Worm (Caenorhabditis elegans) whole organism, midembryonic: ENCODE results near the gene nlp-68.

Experiments used
- T22C8.4 ChIP-seq: fragments of 200-800 bp; sonication (Bioruptor generic); IDR thresholded peaks from 2 replicates; pipeline ENCODE4 v1.3.6; 2022; ENCODE audit warnings: missing genetic modification characterization, missing compliant biosample characterization
- cog-1 ChIP-seq: sonication (generic microtip); optimal IDR thresholded peaks from 2 replicates; lab custom pipeline; 2016; ENCODE audit warnings: missing genetic modification characterization, missing compliant biosample characterization
- flt-1 ChIP-seq: fragments of 200-800 bp; sonication (Bioruptor generic); IDR thresholded peaks from 2 replicates; pipeline ENCODE4 v1.3.6; 2022; ENCODE audit warnings: missing genetic modification characterization, missing compliant biosample characterization
- klf-2 ChIP-seq: fragments of 200-800 bp; sonication (Bioruptor generic); conservative IDR thresholded peaks from 2 replicates; pipeline ENCODE4 v1.3.6; 2022; ENCODE audit warnings: missing genetic modification reagents, missing genetic modification characterization, missing compliant biosample characterization
- med-1 ChIP-seq: sonication (generic microtip); optimal IDR thresholded peaks from 2 replicates; lab custom pipeline; 2017; ENCODE audit warnings: missing genetic modification characterization, mild to moderate bottlenecking, missing compliant biosample characterization, antibody characterized with exemption, missing genetic modification reagents; ENCODE audit not compliant: insufficient read depth
- ref-1 ChIP-seq: fragments of 200-800 bp; sonication (Bioruptor generic); conservative IDR thresholded peaks from 2 replicates; pipeline ENCODE4 v1.3.6; 2022; ENCODE audit warnings: missing genetic modification reagents, missing genetic modification characterization, missing compliant biosample characterization
- tab-1 ChIP-seq: fragments of 200-800 bp; sonication (Bioruptor generic); IDR thresholded peaks from 2 replicates; pipeline ENCODE4 v1.3.6; 2022; ENCODE audit warnings: missing genetic modification characterization, missing compliant biosample characterization
- ztf-23 ChIP-seq: fragments of 200-800 bp; sonication (Bioruptor generic); IDR thresholded peaks from 2 replicates; pipeline ENCODE4 v1.3.6; 2022; ENCODE audit warnings: missing genetic modification reagents, missing genetic modification characterization, missing compliant biosample characterization
- ztf-29 ChIP-seq: fragments of 200-800 bp; sonication (Bioruptor generic); IDR thresholded peaks from 2 replicates; pipeline ENCODE4 v1.3.6; 2022; ENCODE audit warnings: missing genetic modification reagents, missing genetic modification characterization, missing compliant biosample characterization

Gene nlp-68

DNA sequence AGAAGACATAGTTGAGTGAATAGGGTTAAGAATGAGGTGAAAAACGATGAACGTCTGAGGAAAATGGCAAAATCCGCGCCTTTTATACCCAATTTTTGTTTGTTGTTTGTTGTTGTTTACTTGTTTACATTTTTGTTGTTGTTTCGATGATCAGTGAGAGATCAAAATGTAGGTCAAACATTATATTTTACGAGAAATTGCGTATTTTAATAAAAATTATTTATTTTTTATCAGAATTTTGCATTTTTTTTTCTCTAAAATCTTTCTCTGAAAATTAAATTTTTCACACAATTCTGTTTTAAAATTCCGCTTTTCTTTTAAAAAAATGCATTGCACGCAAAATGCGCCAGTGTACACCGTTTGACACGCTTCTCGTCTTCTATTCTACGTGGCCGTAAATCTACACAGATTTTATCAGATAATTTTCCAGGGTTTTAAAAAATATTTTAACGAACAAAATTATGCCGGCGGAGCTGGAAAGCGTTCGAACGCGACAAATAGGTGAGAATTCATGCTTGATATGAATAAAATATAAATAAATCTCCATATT lies 32.2 kb downstream of the nlp-68 start, which contains the start of the genes sip-1 and sly-1:
Gene sip-1, minus strand, starts transcription at position 103 of the 550 bp plus-strand sequence.
Gene sly-1, plus strand, starts transcription at position 360 of the 550 bp plus-strand sequence.
- TF ChIP-seq tab-1 (GFP tag; lab: Robert Waterston, UW) = no peak
- TF ChIP-seq ztf-29 = no peak
- no peak for TF ChIP-seq klf-2 (GFP tag; lab: Robert Waterston, UW)
- no peak for TF ChIP-seq cog-1 (tag; lab: Kevin White, UChicago)
- TF ChIP-seq med-1 (GFP tag; lab: Kevin White, UChicago) = no peak
- no peak for TF ChIP-seq ztf-23 (GFP tag; lab: Robert Waterston, UW)
- no peak for TF ChIP-seq T22C8.4 (GFP tag; lab: Robert Waterston, UW)
- TF ChIP-seq flt-1 (GFP tag; lab: Robert Waterston, UW) = no peak
- TF ChIP-seq ref-1 (GFP tag; lab: Robert Waterston, UW) = no peak

DNA sequence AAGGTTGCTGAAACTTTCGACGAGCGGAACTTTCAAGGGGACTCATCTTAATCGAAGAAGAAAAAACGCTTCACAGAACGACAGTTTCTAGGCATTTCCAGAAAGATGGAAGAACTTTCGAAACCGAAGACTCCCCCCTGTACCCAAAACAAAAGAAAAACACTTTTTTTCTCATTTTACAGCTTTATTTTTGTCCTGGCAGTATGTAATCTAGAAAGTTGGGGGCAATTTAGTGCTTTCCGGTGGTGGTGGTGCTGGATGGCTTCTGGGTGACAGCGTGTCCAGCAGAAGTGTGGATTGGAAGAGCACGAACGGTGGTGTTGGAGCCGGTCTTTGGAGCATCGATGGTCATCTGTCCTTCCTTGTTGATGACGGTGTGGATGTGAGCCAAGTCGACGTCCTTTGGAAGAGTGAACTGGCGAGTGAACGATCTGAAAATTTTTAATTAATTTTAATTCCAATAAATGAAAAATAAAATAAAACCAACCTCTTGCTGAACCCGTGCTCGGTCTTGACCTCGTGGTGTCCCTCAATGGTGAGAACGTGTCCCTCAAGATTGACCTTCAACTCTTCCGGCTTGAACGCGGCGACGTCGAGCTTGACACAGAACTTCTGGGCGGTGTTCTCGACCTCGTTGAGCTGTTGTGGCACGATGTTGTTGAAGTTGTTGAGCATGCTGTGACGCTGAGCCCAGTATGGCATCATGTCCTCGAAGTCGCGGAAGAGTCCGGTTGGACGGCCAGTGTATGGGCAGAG lies 32.8 kb downstream of the nlp-68 start:
- TF ChIP-seq ref-1 (GFP tag; lab: Robert Waterston, UW) (no peak), med-1 (GFP tag; lab: Kevin White, UChicago) (no peak), klf-2 (GFP tag; lab: Robert Waterston, UW) (no peak), tab-1 (GFP tag; lab: Robert Waterston, UW) (no peak), cog-1 (tag; lab: Kevin White, UChicago) (no peak), ztf-23 (GFP tag; lab: Robert Waterston, UW) (no peak), T22C8.4 (GFP tag; lab: Robert Waterston, UW) (no peak), flt-1 (GFP tag; lab: Robert Waterston, UW) (no peak)

DNA sequence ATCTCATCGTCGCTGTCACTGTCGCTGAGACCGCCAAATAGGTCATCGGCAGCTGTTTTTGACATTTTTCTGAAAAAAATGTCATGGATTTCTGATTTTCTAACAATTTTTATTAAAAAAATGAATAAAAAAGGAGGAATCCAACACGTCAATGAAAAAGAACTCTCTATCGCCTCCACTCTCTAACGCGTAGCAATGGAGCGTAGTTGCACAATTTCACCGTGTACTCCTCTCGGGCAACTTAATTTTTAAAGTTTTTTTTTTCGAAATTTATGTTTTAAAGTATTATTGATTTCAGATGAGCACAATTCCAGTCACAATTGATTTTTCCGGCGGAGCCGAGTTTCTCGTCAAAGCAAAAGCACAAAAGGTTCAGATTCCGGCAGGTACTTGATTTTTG lies 33.8 kb downstream of the nlp-68 start, which contains the start of the genes taf-11.3 and urm-1:
Gene taf-11.3, minus strand, starts transcription at position 69 of the 400 bp plus-strand sequence.
Gene urm-1, plus strand, starts transcription at position 299 of the 400 bp plus-strand sequence.
- TF ChIP-seq med-1 (GFP tag; lab: Kevin White, UChicago) (no peak), ztf-23 (GFP tag; lab: Robert Waterston, UW) (no peak), T22C8.4 (GFP tag; lab: Robert Waterston, UW) (no peak)

DNA sequence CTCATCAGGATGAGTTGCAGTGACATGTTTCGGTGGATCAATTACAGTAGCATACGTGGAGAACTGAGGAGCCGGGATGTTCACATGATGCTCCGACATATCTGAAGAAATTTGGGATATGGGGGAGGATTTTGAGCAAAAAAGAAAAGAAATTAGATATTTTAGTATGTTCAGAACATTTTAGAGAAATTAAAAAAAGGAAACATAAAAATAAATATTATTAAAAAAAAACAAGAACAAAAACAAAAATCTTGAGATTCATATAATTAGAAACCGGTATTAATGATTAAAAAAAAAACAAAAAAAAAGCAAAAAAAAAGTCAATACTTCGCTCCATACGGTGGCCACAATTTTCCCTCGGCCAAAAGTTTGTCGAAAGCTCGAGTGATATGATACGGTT lies 35.2 kb downstream of the nlp-68 start, which contains the start of gene rab-33:
Gene rab-33, minus strand, starts transcription at position 101 of the 400 bp plus-strand sequence.
- TF ChIP-seq T22C8.4 (GFP tag; lab: Robert Waterston, UW) (no peak), ztf-23 (GFP tag; lab: Robert Waterston, UW) (no peak), klf-2 (GFP tag; lab: Robert Waterston, UW) (no peak), flt-1 (GFP tag; lab: Robert Waterston, UW) (no peak), ref-1 (GFP tag; lab: Robert Waterston, UW) (no peak), tab-1 (GFP tag; lab: Robert Waterston, UW) (no peak), med-1 (GFP tag; lab: Kevin White, UChicago) (no peak), cog-1 (tag; lab: Kevin White, UChicago) (no peak), ztf-29 (no peak)
